Worm (Caenorhabditis elegans) whole organism, L3 larva: ENCODE measurements around the gene dct-6.

Source experiments
- ama-1 ChIP-seq: fragments of 150-350 bp; optimal IDR thresholded peaks from 2 replicates; lab custom pipeline; 2018
- ceh-16 ChIP-seq: sonication (generic microtip); optimal IDR thresholded peaks from 2 replicates; lab custom pipeline; 2017; ENCODE audit warnings: missing biosample characterization, missing genetic modification characterization
- ceh-28 ChIP-seq: fragments of 150-350 bp; optimal IDR thresholded peaks from 2 replicates; lab custom pipeline; 2014; ENCODE audit warnings: missing biosample characterization, missing genetic modification reagents, missing genetic modification characterization
- ceh-9 ChIP-seq: sonication (generic microtip); optimal IDR thresholded peaks from 2 replicates; lab custom pipeline; 2018; ENCODE audit warnings: missing biosample characterization, missing genetic modification characterization
- daf-12 ChIP-seq: fragments of 150-350 bp; optimal IDR thresholded peaks from 2 replicates; lab custom pipeline; 2014; ENCODE audit warnings: missing biosample characterization, missing genetic modification reagents, missing genetic modification characterization
- egl-27 ChIP-seq: sonication (generic microtip); optimal IDR thresholded peaks from 4 replicates; lab custom pipeline; 2017; ENCODE audit warnings: missing biosample characterization, missing genetic modification reagents, missing genetic modification characterization
- egl-5 ChIP-seq: fragments of 150-350 bp; optimal IDR thresholded peaks from 2 replicates; lab custom pipeline; 2017; ENCODE audit warnings: missing biosample characterization, missing genetic modification reagents, missing genetic modification characterization, inconsistent platforms
- elt-1 ChIP-seq: fragments of 150-350 bp; optimal IDR thresholded peaks from 2 replicates; lab custom pipeline; 2014; ENCODE audit warnings: missing biosample characterization, missing genetic modification characterization
- elt-3 ChIP-seq, 3 experiments: fragments of 150-350 bp in 1 of 3; sonication (generic microtip) in 2 of 3; optimal IDR thresholded peaks; 2 replicates in 2 of 3; 4 replicates in 1 of 3; lab custom pipeline; 2014 to 2017; ENCODE audit warnings: missing biosample characterization in 3 of 3, missing genetic modification characterization in 3 of 3
- eor-1 ChIP-seq, 2 experiments: fragments of 150-350 bp; optimal IDR thresholded peaks; 2 replicates each; lab custom pipeline; 2014 to 2018; ENCODE audit warnings: missing biosample characterization in 2 of 2, missing genetic modification characterization in 2 of 2
- fkh-10 ChIP-seq: sonication (generic microtip); optimal IDR thresholded peaks from 2 replicates; lab custom pipeline; 2017; ENCODE audit warnings: missing biosample characterization, missing genetic modification reagents, missing genetic modification characterization
- fkh-2 ChIP-seq: fragments of 150-350 bp; optimal IDR thresholded peaks from 2 replicates; lab custom pipeline; 2014; ENCODE audit warnings: missing biosample characterization, missing genetic modification reagents, missing genetic modification characterization
- fos-1 ChIP-seq: fragments of 150-350 bp; optimal IDR thresholded peaks from 2 replicates; lab custom pipeline; 2014; ENCODE audit warnings: missing biosample characterization, missing genetic modification characterization
- hmg-11 ChIP-seq: sonication (generic microtip); optimal IDR thresholded peaks from 2 replicates; lab custom pipeline; 2016; ENCODE audit warnings: missing genetic modification characterization, missing compliant biosample characterization
- jun-1 ChIP-seq: fragments of 150-350 bp; optimal IDR thresholded peaks from 2 replicates; lab custom pipeline; 2014; ENCODE audit warnings: missing biosample characterization, missing genetic modification reagents, missing genetic modification characterization
- lin-39 ChIP-seq: fragments of 150-350 bp; optimal IDR thresholded peaks from 2 replicates; lab custom pipeline; 2018; ENCODE audit warnings: missing biosample characterization, missing genetic modification reagents, missing genetic modification characterization
- lsy-12 ChIP-seq: sonication (generic microtip); optimal IDR thresholded peaks from 2 replicates; lab custom pipeline; 2016; ENCODE audit warnings: mild to moderate bottlenecking, missing genetic modification characterization, missing compliant biosample characterization
- nfya-1 ChIP-seq: sonication (generic microtip); optimal IDR thresholded peaks from 2 replicates; lab custom pipeline; 2017; ENCODE audit warnings: missing genetic modification characterization, mild to moderate bottlenecking, missing compliant biosample characterization, antibody characterized with exemption, moderate library complexity; ENCODE audit not compliant: insufficient read depth
- nhr-11 ChIP-seq: fragments of 150-350 bp; optimal IDR thresholded peaks from 2 replicates; lab custom pipeline; 2014; ENCODE audit warnings: missing biosample characterization, missing genetic modification characterization
- nhr-12 ChIP-seq: fragments of 150-350 bp; optimal IDR thresholded peaks from 2 replicates; lab custom pipeline; 2014; ENCODE audit warnings: missing biosample characterization, missing genetic modification characterization
- nhr-23 ChIP-seq: fragments of 150-350 bp; optimal IDR thresholded peaks from 2 replicates; lab custom pipeline; 2014; ENCODE audit warnings: missing biosample characterization, missing genetic modification reagents, missing genetic modification characterization
- nhr-237 ChIP-seq: fragments of 150-350 bp; optimal IDR thresholded peaks from 2 replicates; lab custom pipeline; 2014; ENCODE audit warnings: missing biosample characterization, missing genetic modification characterization
- nhr-28 ChIP-seq: fragments of 150-350 bp; optimal IDR thresholded peaks from 2 replicates; lab custom pipeline; 2014; ENCODE audit warnings: missing biosample characterization, missing genetic modification characterization
- nhr-43 ChIP-seq: sonication (generic microtip); optimal IDR thresholded peaks from 2 replicates; lab custom pipeline; 2016; ENCODE audit warnings: mild to moderate bottlenecking, missing genetic modification characterization, missing compliant biosample characterization; ENCODE audit not compliant: poor library complexity, severe bottlenecking
- nhr-67 ChIP-seq: fragments of 150-350 bp; optimal IDR thresholded peaks from 2 replicates; lab custom pipeline; 2014; ENCODE audit warnings: missing biosample characterization, missing genetic modification characterization
- nhr-76 ChIP-seq: fragments of 150-350 bp; sonication (generic microtip); optimal IDR thresholded peaks from 5 replicates; lab custom pipeline; 2014; ENCODE audit warnings: missing biosample characterization, missing genetic modification characterization
- pha-4 ChIP-seq: fragments of 150-350 bp; optimal IDR thresholded peaks from 2 replicates; lab custom pipeline; 2014; ENCODE audit warnings: missing biosample characterization, missing genetic modification reagents, missing genetic modification characterization
- pqm-1 ChIP-seq: fragments of 150-350 bp; optimal IDR thresholded peaks from 2 replicates; lab custom pipeline; 2017; ENCODE audit warnings: missing biosample characterization, missing genetic modification characterization, inconsistent platforms
- sea-2 ChIP-seq: fragments of 150-350 bp; sonication (generic microtip); optimal IDR thresholded peaks from 4 replicates; lab custom pipeline; 2014; ENCODE audit warnings: missing biosample characterization, missing genetic modification reagents, missing genetic modification characterization
- skn-1 ChIP-seq: fragments of 150-350 bp; optimal IDR thresholded peaks from 2 replicates; lab custom pipeline; 2014; ENCODE audit warnings: missing biosample characterization, missing genetic modification characterization
- snpc-4 ChIP-seq: fragments of 150-350 bp; optimal IDR thresholded peaks from 2 replicates; lab custom pipeline; 2014; ENCODE audit warnings: missing biosample characterization, missing genetic modification characterization
- zag-1 ChIP-seq: fragments of 150-350 bp; optimal IDR thresholded peaks from 2 replicates; lab custom pipeline; 2014; ENCODE audit warnings: missing biosample characterization, missing genetic modification characterization
- ztf-11 ChIP-seq: fragments of 150-350 bp; optimal IDR thresholded peaks from 2 replicates; lab custom pipeline; 2014; ENCODE audit warnings: missing biosample characterization, missing genetic modification characterization
- ztf-4 ChIP-seq: fragments of 150-350 bp; optimal IDR thresholded peaks from 2 replicates; lab custom pipeline; 2014; ENCODE audit warnings: missing biosample characterization, missing genetic modification characterization

dct-6 gene

ce11 chrIII:5965368-5965767, 845 bp upstream of the dct-6 start:
- TF ChIP-seq eor-1 (tag; optimal IDR thresholded peaks at IDR 0.05; lab: Kevin White, UChicago) = no peak
- peak; percentile 75 for TF ChIP-seq elt-1 (tag; lab: Kevin White, UChicago)
- no peak for TF ChIP-seq snpc-4 (tag; lab: Kevin White, UChicago)
- TF ChIP-seq pha-4 (tag; lab: Kevin White, UChicago) = peak; percentile 10
- no peak for TF ChIP-seq hmg-11
- TF ChIP-seq, all 47 proteins: peak for 2

ce11 chrIII:5967640-5968039, 1.4 kb downstream of the dct-6 start:
- TF ChIP-seq jun-1 (tag; lab: Kevin White, UChicago) = no peak
- TF ChIP-seq ztf-4 = no peak
- TF ChIP-seq nhr-43 (tag; lab: Kevin White, UChicago) = no peak
- TF ChIP-seq nhr-23 (tag; lab: Kevin White, UChicago) = no peak
- TF ChIP-seq pqm-1 = no peak
- TF ChIP-seq nhr-28 (tag; lab: Kevin White, UChicago) = no peak
- TF ChIP-seq eor-1 (tag; optimal IDR thresholded peaks at IDR 0.05; lab: Kevin White, UChicago) = no peak
- TF ChIP-seq nhr-67 = no peak
- TF ChIP-seq elt-3 (tag; optimal IDR thresholded peaks at IDR 0.05; lab: Kevin White, UChicago) = no peak
- TF ChIP-seq ceh-28 (tag; lab: Kevin White, UChicago) = no peak
- TF ChIP-seq sea-2 = no peak
- TF ChIP-seq, all 47 proteins: peak for 0

- no peak for TF ChIP-seq nhr-11 (tag; lab: Kevin White, UChicago)
- TF ChIP-seq ceh-9 = no peak
- TF ChIP-seq eor-1 (tag; optimal IDR thresholded peaks at IDR 0.05; lab: Kevin White, UChicago) = no peak
- no peak for TF ChIP-seq ama-1 (lab: Kevin White, UChicago)
- TF ChIP-seq nhr-76 = no peak
- TF ChIP-seq lin-39 = no peak
- TF ChIP-seq nhr-43 (tag; lab: Kevin White, UChicago) = no peak
- TF ChIP-seq nhr-28 (tag; lab: Kevin White, UChicago) = no peak
- TF ChIP-seq ceh-16 = no peak
- TF ChIP-seq fkh-2 (tag; lab: Kevin White, UChicago) = no peak
- no peak for TF ChIP-seq nhr-237 (tag; lab: Kevin White, UChicago)
- TF ChIP-seq nhr-23 (tag; lab: Kevin White, UChicago) = no peak
- no peak for TF ChIP-seq nhr-67
- no peak for TF ChIP-seq egl-27
- TF ChIP-seq fos-1 = no peak
- no peak for TF ChIP-seq lsy-12 (tag; lab: Kevin White, UChicago)
- TF ChIP-seq elt-3 (tag; optimal IDR thresholded peaks at IDR 0.05; lab: Kevin White, UChicago) = no peak
- no peak for TF ChIP-seq sea-2
These were observed 9.0 kb downstream of the dct-6 start, which contains the start of gene mlp-1 for ce11 chrIII:5975005-5975730. Gene mlp-1 (minus strand): TSS chrIII:5975055.

ce11 chrIII:5976021-5976420, 9.8 kb downstream of the dct-6 start:
- TF ChIP-seq fkh-10 (GFP tag; lab: Kevin White, UChicago) (no peak), nhr-237 (tag; lab: Kevin White, UChicago) (no peak), egl-5 (tag; lab: Kevin White, UChicago) (no peak), daf-12 (tag; lab: Kevin White, UChicago) (no peak), nhr-76 (no peak), zag-1 (no peak), ztf-11 (no peak), nhr-12 (no peak), nhr-67 (no peak), elt-1 (tag; lab: Kevin White, UChicago) (no peak), ama-1 (lab: Kevin White, UChicago) (no peak), nfya-1 (tag; lab: Kevin White, UChicago) (no peak), skn-1 (tag; lab: Kevin White, UChicago) (no peak), nhr-23 (tag; lab: Kevin White, UChicago) (no peak)
